Worm (Caenorhabditis elegans) whole organism, L4/young adult: Measurements from ENCODE around the gene abu-1.

Experiments
- W03F9.2 ChIP-seq: fragments of 150-350 bp; optimal IDR thresholded peaks from 2 replicates; lab custom pipeline; 2014; ENCODE audit warnings: missing biosample characterization, missing genetic modification characterization
- him-1 ChIP-seq: sonication (generic microtip); optimal IDR thresholded peaks from 2 replicates; lab custom pipeline; 2016; ENCODE audit warnings: missing genotype, missing genetic modification reagents, missing genetic modification characterization, missing compliant biosample characterization

ce11 chrV:10418961-10419360 is 37.3 kb upstream of the abu-1 start, which contains the start of gene F15H10.5:
- TF ChIP-seq W03F9.2 (tag; lab: Kevin White, UChicago) = no peak
- TF ChIP-seq him-1 = no peak
